Worm (Caenorhabditis elegans) whole organism, L3 larva: ENCODE data around the gene F58E6.11.

Source experiments
- ama-1 ChIP-seq: fragments of 150-350 bp; optimal IDR thresholded peaks from 2 replicates; lab custom pipeline; 2018
- jun-1 ChIP-seq: fragments of 150-350 bp; optimal IDR thresholded peaks from 2 replicates; lab custom pipeline; 2014; ENCODE audit warnings: missing biosample characterization, missing genetic modification reagents, missing genetic modification characterization
- nhr-12 ChIP-seq: fragments of 150-350 bp; optimal IDR thresholded peaks from 2 replicates; lab custom pipeline; 2014; ENCODE audit warnings: missing biosample characterization, missing genetic modification characterization
- nhr-77 ChIP-seq: fragments of 150-350 bp; optimal IDR thresholded peaks from 2 replicates; lab custom pipeline; 2014; ENCODE audit warnings: missing biosample characterization, missing genetic modification characterization
- skn-1 ChIP-seq: fragments of 150-350 bp; optimal IDR thresholded peaks from 2 replicates; lab custom pipeline; 2014; ENCODE audit warnings: missing biosample characterization, missing genetic modification characterization
- snpc-4 ChIP-seq: fragments of 150-350 bp; optimal IDR thresholded peaks from 2 replicates; lab custom pipeline; 2014; ENCODE audit warnings: missing biosample characterization, missing genetic modification characterization
- tbx-2 ChIP-seq: sonication (generic microtip); optimal IDR thresholded peaks from 2 replicates; lab custom pipeline; 2016; ENCODE audit warnings: mild to moderate bottlenecking, missing genetic modification characterization, missing compliant biosample characterization
- unc-62 ChIP-seq: fragments of 150-350 bp; sonication (generic microtip); optimal IDR thresholded peaks from 4 replicates; lab custom pipeline; 2014; ENCODE audit warnings: missing biosample characterization, missing genetic modification reagents, missing genetic modification characterization
- zag-1 ChIP-seq: fragments of 150-350 bp; optimal IDR thresholded peaks from 2 replicates; lab custom pipeline; 2014; ENCODE audit warnings: missing biosample characterization, missing genetic modification characterization
- ztf-11 ChIP-seq: fragments of 150-350 bp; optimal IDR thresholded peaks from 2 replicates; lab custom pipeline; 2014; ENCODE audit warnings: missing biosample characterization, missing genetic modification characterization

DNA sequence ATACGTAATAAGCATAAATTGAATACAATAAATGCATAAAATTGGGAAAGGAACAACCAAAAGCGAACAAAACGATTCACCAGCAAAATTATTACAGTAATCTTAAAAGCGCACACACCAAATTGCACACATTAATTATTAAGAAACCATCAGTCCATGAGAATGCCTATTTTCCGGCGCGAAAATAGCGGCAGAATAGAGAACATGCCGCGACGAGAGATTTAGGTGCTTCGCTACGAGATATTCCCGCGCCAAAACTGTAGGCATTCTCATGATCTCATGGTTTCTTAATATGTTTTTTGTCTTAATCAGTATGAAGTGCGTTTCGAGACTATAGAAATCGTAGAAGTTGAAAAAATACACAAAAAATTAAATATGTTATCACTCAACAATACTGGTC lies 26.4 kb upstream of the F58E6.11 start:
- TF ChIP-seq jun-1 (tag; lab: Kevin White, UChicago) (no peak), ztf-11 (tag; lab: Kevin White, UChicago) (no peak), nhr-12 (tag; lab: Kevin White, UChicago) (no peak), snpc-4 (tag; lab: Kevin White, UChicago) (no peak), ama-1 (lab: Kevin White, UChicago) (no peak), skn-1 (tag; lab: Kevin White, UChicago) (no peak), unc-62 (GFP tag; lab: Kevin White, UChicago) (no peak), zag-1 (tag; lab: Kevin White, UChicago) (no peak), nhr-77 (tag; lab: Kevin White, UChicago) (no peak), tbx-2 (tag; lab: Kevin White, UChicago) (no peak)
